Worm (Caenorhabditis elegans) whole organism, early embryonic: ENCODE results near the gene F17A9.4.

Experiments used
- B0310.2 ChIP-seq: sonication (generic microtip); optimal IDR thresholded peaks from 2 replicates; lab custom pipeline; 2016; ENCODE audit warnings: mild to moderate bottlenecking, missing genetic modification characterization, missing compliant biosample characterization
- F13C5.2 ChIP-seq: sonication (generic microtip); optimal IDR thresholded peaks from 2 replicates; lab custom pipeline; 2017; ENCODE audit warnings: mild to moderate bottlenecking, missing genetic modification characterization, inconsistent platforms, missing compliant biosample characterization
- aly-1 ChIP-seq: sonication (generic microtip); optimal IDR thresholded peaks from 2 replicates; lab custom pipeline; 2016; ENCODE audit warnings: missing genetic modification characterization, missing compliant biosample characterization
- ama-1 ChIP-seq: fragments of 150-350 bp; optimal IDR thresholded peaks from 2 replicates; lab custom pipeline; 2014
- ceh-13 ChIP-seq: fragments of 200-800 bp; sonication (Bioruptor generic); optimal IDR thresholded peaks from 2 replicates; lab custom pipeline; 2018; ENCODE audit warnings: mild to moderate bottlenecking, missing genetic modification characterization, missing compliant biosample characterization
- ceh-36 ChIP-seq: sonication (generic microtip); optimal IDR thresholded peaks from 2 replicates; lab custom pipeline; 2016; ENCODE audit warnings: missing genetic modification characterization, inconsistent platforms, missing compliant biosample characterization
- ets-7 ChIP-seq: sonication (generic microtip); optimal IDR thresholded peaks from 2 replicates; lab custom pipeline; 2016; ENCODE audit warnings: missing genotype, missing genetic modification characterization, missing compliant biosample characterization
- flt-1 ChIP-seq: fragments of 200-800 bp; sonication (Bioruptor generic); IDR thresholded peaks from 2 replicates; pipeline ENCODE4 v1.3.6; 2022; ENCODE audit warnings: missing genetic modification characterization, missing compliant biosample characterization
- hmbx-1 ChIP-seq: sonication (generic microtip); optimal IDR thresholded peaks from 2 replicates; lab custom pipeline; 2016; ENCODE audit warnings: mild to moderate bottlenecking, missing genetic modification characterization, missing compliant biosample characterization
- hmg-4 ChIP-seq: fragments of 200-800 bp; sonication (Bioruptor generic); optimal IDR thresholded peaks from 2 replicates; lab custom pipeline; 2018; ENCODE audit warnings: mild to moderate bottlenecking, missing genetic modification characterization, missing compliant biosample characterization
- hnd-1 ChIP-seq: sonication (generic microtip); optimal IDR thresholded peaks from 2 replicates; lab custom pipeline; 2016; ENCODE audit warnings: missing genetic modification characterization, missing compliant biosample characterization
- pes-1 ChIP-seq: fragments of 200-800 bp; sonication (Bioruptor generic); IDR thresholded peaks from 2 replicates; pipeline ENCODE4 v1.3.6; 2022; ENCODE audit warnings: missing genetic modification reagents, missing genetic modification characterization, missing compliant biosample characterization
- scrt-1 ChIP-seq: fragments of 200-800 bp; sonication (Bioruptor generic); IDR thresholded peaks from 2 replicates; pipeline ENCODE4 v1.3.6; 2022; ENCODE audit warnings: missing genetic modification characterization, missing compliant biosample characterization
- sea-1 ChIP-seq: fragments of 200-800 bp; sonication (Bioruptor generic); conservative IDR thresholded peaks from 2 replicates; pipeline ENCODE4 v1.3.6; 2022; ENCODE audit warnings: missing genetic modification characterization, missing compliant biosample characterization
- tbx-11 ChIP-seq: fragments of 200-800 bp; sonication (Bioruptor generic); IDR thresholded peaks from 2 replicates; pipeline ENCODE4 v1.3.6; 2022; ENCODE audit warnings: missing genetic modification characterization, missing compliant biosample characterization
- tbx-37 ChIP-seq: fragments of 200-800 bp; sonication (Bioruptor generic); conservative IDR thresholded peaks from 2 replicates; pipeline ENCODE4 v1.3.6; 2022; ENCODE audit warnings: missing genetic modification reagents, missing genetic modification characterization, missing compliant biosample characterization
- tra-4 ChIP-seq: sonication (generic microtip); optimal IDR thresholded peaks from 2 replicates; lab custom pipeline; 2017; ENCODE audit warnings: missing genetic modification characterization, missing compliant biosample characterization

F17A9.4 gene

DNA sequence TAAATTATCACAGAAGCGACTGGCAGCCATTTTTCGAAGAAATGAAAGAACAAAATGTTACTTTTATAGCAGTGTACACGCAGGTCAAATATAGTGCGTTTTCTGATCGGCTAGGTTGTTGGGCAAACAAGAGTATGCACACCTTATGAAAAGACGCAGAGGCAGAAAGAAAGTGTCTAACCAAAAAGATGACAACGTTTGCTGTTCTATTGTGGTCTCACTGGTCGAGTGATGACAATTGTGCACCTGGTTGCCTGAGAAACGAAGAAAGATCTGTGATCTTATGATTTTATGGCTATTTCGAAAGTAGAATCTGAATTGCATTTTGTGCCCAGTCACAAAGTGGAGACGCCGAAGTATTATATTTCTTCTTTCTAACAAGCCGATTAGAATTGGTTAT, at the start of gene F17A9.4:
F17A9.4 (minus strand) TSS at position 97 of the 400 bp plus-strand sequence.
- TF ChIP-seq ceh-13 (GFP tag; lab: Kevin White, UChicago) = no peak
- TF ChIP-seq pes-1 (GFP tag; lab: Robert Waterston, UW) = no peak
- TF ChIP-seq ets-7 (tag; lab: Kevin White, UChicago) = no peak
- no peak for TF ChIP-seq hmg-4
- TF ChIP-seq tbx-37 (GFP tag; lab: Robert Waterston, UW) = no peak
- TF ChIP-seq ama-1 (lab: Kevin White, UChicago) = no peak
- no peak for TF ChIP-seq scrt-1 (GFP tag; lab: Robert Waterston, UW)
- TF ChIP-seq B0310.2 (tag; lab: Kevin White, UChicago) = no peak
- no peak for TF ChIP-seq tbx-11 (GFP tag; lab: Robert Waterston, UW)
- no peak for TF ChIP-seq sea-1 (GFP tag; lab: Robert Waterston, UW)
- TF ChIP-seq F13C5.2 (tag; lab: Kevin White, UChicago) = no peak
- no peak for TF ChIP-seq hnd-1 (tag; lab: Kevin White, UChicago)
- TF ChIP-seq ceh-36 = no peak
- TF ChIP-seq hmbx-1 (tag; lab: Kevin White, UChicago) = no peak

DNA sequence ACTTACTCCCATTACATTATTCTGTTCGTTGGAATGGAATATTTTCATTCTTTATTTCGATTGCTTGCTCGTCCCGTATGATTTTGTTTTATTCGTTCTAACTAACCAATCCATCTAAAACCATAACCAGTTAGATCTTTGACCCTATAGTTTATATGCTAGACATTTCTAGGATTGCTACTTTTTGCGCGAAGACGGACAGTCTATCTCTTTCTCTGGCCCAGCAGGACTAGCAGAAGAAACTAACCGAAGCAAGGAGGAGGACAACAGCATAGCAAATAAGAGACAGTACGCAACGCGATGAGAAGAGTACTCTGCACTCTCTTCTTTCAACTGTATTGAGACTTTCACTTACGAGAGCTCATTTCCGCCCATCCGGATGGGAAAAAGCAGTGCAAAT, 27.7 kb upstream of the F17A9.4 start:
- TF ChIP-seq ceh-13 (GFP tag; lab: Kevin White, UChicago) (no peak), ama-1 (lab: Kevin White, UChicago) (no peak), ceh-36 (no peak), flt-1 (GFP tag; lab: Robert Waterston, UW) (no peak), hmbx-1 (tag; lab: Kevin White, UChicago) (no peak), hmg-4 (no peak), tbx-37 (GFP tag; lab: Robert Waterston, UW) (no peak), hnd-1 (tag; lab: Kevin White, UChicago) (no peak), tra-4 (tag; lab: Kevin White, UChicago) (no peak)

DNA sequence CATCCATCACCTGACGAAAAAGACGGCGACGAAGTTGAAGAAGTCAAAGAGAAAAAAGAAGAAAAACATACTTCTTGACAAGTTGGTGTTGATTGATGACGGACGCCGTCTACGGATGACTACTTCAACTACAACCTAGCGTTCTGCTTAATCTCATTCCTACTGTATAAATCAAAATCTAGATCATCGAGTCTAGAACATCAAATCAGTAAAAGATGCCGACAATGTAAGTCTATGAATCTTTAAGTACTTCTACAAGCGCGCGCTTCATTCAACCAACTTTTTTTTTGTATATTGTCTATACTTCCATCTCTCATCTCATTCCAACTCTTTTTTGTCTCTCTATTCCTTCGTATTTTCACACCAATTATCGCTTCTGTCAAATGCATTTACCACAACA, 25.0 kb upstream of the F17A9.4 start:
- TF ChIP-seq hmg-4 (no peak), tbx-11 (GFP tag; lab: Robert Waterston, UW) (no peak), hnd-1 (tag; lab: Kevin White, UChicago) (no peak), tbx-37 (GFP tag; lab: Robert Waterston, UW) (no peak), sea-1 (GFP tag; lab: Robert Waterston, UW) (no peak), tra-4 (tag; lab: Kevin White, UChicago) (no peak), flt-1 (GFP tag; lab: Robert Waterston, UW) (no peak), ceh-36 (no peak), hmbx-1 (tag; lab: Kevin White, UChicago) (no peak), ets-7 (tag; lab: Kevin White, UChicago) (no peak), B0310.2 (tag; lab: Kevin White, UChicago) (no peak), F13C5.2 (tag; lab: Kevin White, UChicago) (no peak), scrt-1 (GFP tag; lab: Robert Waterston, UW) (no peak)

DNA sequence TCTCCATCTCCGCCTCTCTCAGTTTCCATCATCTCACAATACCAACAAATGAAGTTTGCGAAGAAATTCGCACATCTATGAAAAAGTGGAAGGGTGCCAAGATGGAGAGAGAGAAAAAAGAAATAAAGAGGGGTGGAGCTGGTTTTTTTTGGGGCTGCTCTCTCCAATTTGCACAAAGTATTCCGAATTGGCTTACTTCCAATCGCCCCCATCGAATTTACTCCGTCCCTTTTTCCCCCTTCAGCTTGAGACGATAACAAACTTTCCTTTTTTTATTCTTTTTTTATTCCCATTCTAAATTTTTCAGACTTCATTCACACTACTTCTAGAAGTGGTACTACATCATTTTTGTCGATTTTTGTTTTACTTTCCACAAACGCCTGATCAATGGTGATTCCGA, 20.7 kb upstream of the F17A9.4 start, which contains the start of gene exp-2:
exp-2 (plus strand) TSS at position 301 of the 400 bp plus-strand sequence.
- TF ChIP-seq ama-1 (lab: Kevin White, UChicago) (no peak), B0310.2 (tag; lab: Kevin White, UChicago) (no peak), ceh-36 (no peak), scrt-1 (GFP tag; lab: Robert Waterston, UW) (no peak), hmbx-1 (tag; lab: Kevin White, UChicago) (no peak), F13C5.2 (tag; lab: Kevin White, UChicago) (no peak), sea-1 (GFP tag; lab: Robert Waterston, UW) (no peak), tbx-11 (GFP tag; lab: Robert Waterston, UW) (no peak), pes-1 (GFP tag; lab: Robert Waterston, UW) (no peak), ceh-13 (GFP tag; lab: Kevin White, UChicago) (no peak), tbx-37 (GFP tag; lab: Robert Waterston, UW) (no peak), aly-1 (tag; lab: Kevin White, UChicago) (no peak), flt-1 (GFP tag; lab: Robert Waterston, UW) (no peak), hmg-4 (no peak), ets-7 (tag; lab: Kevin White, UChicago) (no peak)

DNA sequence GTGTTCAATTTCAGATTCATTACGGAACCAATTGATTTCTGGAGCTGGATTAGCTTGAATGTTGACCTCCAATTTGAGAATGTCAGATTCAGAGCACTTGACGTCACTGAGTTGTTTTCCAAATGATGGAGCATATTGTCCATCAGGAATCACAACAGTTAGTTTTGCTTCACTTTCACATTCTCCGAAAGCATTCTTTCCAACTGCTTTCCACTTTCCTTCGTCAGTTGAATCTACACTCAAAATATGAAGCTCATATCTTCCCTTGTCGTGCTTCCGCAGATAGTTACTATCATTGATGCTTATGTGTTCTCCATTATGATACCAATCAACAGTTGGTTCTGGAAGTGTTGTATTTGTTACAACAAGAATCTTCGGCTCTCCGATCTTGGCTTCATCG, 17.9 kb upstream of the F17A9.4 start:
- TF ChIP-seq tbx-37 (GFP tag; lab: Robert Waterston, UW) (no peak), scrt-1 (GFP tag; lab: Robert Waterston, UW) (no peak), hnd-1 (tag; lab: Kevin White, UChicago) (no peak), ceh-13 (GFP tag; lab: Kevin White, UChicago) (no peak), sea-1 (GFP tag; lab: Robert Waterston, UW) (no peak)

DNA sequence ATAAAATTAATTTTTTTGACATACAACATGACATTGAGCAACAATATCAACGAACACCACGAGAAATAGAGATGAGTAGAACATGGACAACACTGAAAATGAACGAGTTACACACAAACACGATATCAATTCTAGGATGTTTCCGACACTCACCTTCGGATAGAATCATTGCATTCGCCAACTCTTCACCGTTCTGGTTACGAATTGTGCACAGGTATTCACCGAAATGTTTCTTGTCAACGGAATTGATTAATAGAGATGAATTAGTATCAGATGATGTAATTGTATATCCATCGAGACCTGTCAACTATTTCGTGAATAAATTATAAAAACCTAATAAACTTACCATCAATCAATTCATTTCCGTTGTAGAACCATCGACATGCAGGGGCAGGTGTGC, 11.2 kb upstream of the F17A9.4 start:
- no peak for TF ChIP-seq scrt-1 (GFP tag; lab: Robert Waterston, UW)
- no peak for TF ChIP-seq tbx-11 (GFP tag; lab: Robert Waterston, UW)
- TF ChIP-seq tbx-37 (GFP tag; lab: Robert Waterston, UW) = no peak
- no peak for TF ChIP-seq ceh-13 (GFP tag; lab: Kevin White, UChicago)
- TF ChIP-seq pes-1 (GFP tag; lab: Robert Waterston, UW) = no peak
- TF ChIP-seq flt-1 (GFP tag; lab: Robert Waterston, UW) = no peak
- TF ChIP-seq ceh-36 = no peak
- no peak for TF ChIP-seq hmbx-1 (tag; lab: Kevin White, UChicago)
- TF ChIP-seq B0310.2 (tag; lab: Kevin White, UChicago) = no peak
- TF ChIP-seq hnd-1 (tag; lab: Kevin White, UChicago) = no peak
- no peak for TF ChIP-seq F13C5.2 (tag; lab: Kevin White, UChicago)
- no peak for TF ChIP-seq hmg-4
- no peak for TF ChIP-seq ets-7 (tag; lab: Kevin White, UChicago)
- no peak for TF ChIP-seq sea-1 (GFP tag; lab: Robert Waterston, UW)
- TF ChIP-seq aly-1 (tag; lab: Kevin White, UChicago) = no peak
- no peak for TF ChIP-seq tra-4 (tag; lab: Kevin White, UChicago)
- no peak for TF ChIP-seq ama-1 (lab: Kevin White, UChicago)
